Fruit fly (Drosophila melanogaster) whole organism, embryonic: ENCODE data around the gene Bx.
A peak's percentile ranks its signal among the peaks of the same experiment; 100 is the strongest.

Experiments
- Aef1 ChIP-seq: fragments of 200-800 bp; sonication (Bioruptor generic); IDR thresholded peaks from 3 replicates; pipeline ENCODE4 v1.3.6; 2022; ENCODE audit warnings: missing biosample characterization, missing genetic modification characterization
- BEAF-32 ChIP-seq: fragments of 200-800 bp; sonication (Bioruptor generic); optimal IDR thresholded peaks from 3 replicates; lab custom pipeline; 2017; ENCODE audit warnings: missing biosample characterization, missing genetic modification characterization, mild to moderate bottlenecking, moderate library complexity, missing genetic modification reagents
- CG10147 ChIP-seq: fragments of 200-800 bp; sonication (Bioruptor generic); optimal IDR thresholded peaks from 2 replicates; lab custom pipeline; 2019; ENCODE audit warnings: missing biosample characterization, mild to moderate bottlenecking, missing genetic modification characterization, moderate library complexity
- CG1024 ChIP-seq: fragments of 200-800 bp; sonication (Bioruptor generic); IDR thresholded peaks from 2 replicates; pipeline ENCODE4 v1.3.6; 2022; ENCODE audit warnings: missing biosample characterization, missing genetic modification characterization
- CG12744 ChIP-seq: fragments of 200-800 bp; sonication (Bioruptor generic); optimal IDR thresholded peaks from 2 replicates; lab custom pipeline; 2016; ENCODE audit warnings: missing biosample characterization, missing genetic modification characterization
- CG12942 ChIP-seq: fragments of 200-800 bp; sonication (Bioruptor generic); optimal IDR thresholded peaks from 3 replicates; lab custom pipeline; 2016; ENCODE audit warnings: missing biosample characterization, missing genetic modification characterization
- CG16815 ChIP-seq: fragments of 200-800 bp; sonication (Bioruptor generic); optimal IDR thresholded peaks from 3 replicates; lab custom pipeline; 2017; ENCODE audit warnings: missing biosample characterization, mild to moderate bottlenecking, missing genetic modification characterization
- CG18011 ChIP-seq: fragments of 200-800 bp; sonication (Bioruptor generic); optimal IDR thresholded peaks from 2 replicates; lab custom pipeline; 2017; ENCODE audit warnings: missing biosample characterization, missing genetic modification characterization, mild to moderate bottlenecking, moderate library complexity, missing genotype
- CG30403 ChIP-seq: fragments of 200-800 bp; sonication (Bioruptor generic); optimal IDR thresholded peaks from 3 replicates; lab custom pipeline; 2016; ENCODE audit warnings: missing biosample characterization, missing genetic modification characterization
- CG30431 ChIP-seq: fragments of 200-800 bp; sonication (Bioruptor generic); optimal IDR thresholded peaks from 2 replicates; lab custom pipeline; 2017; ENCODE audit warnings: missing biosample characterization, missing genetic modification characterization
- CG3407 ChIP-seq: fragments of 200-800 bp; sonication (Bioruptor generic); optimal IDR thresholded peaks from 2 replicates; lab custom pipeline; 2018; ENCODE audit warnings: missing biosample characterization, mild to moderate bottlenecking, missing genetic modification characterization
- CG34422 ChIP-seq: fragments of 200-800 bp; sonication (Bioruptor generic); IDR thresholded peaks from 3 replicates; pipeline ENCODE4 v1.3.6; 2022; ENCODE audit warnings: missing biosample characterization, missing genetic modification characterization
- CG3726 ChIP-seq: fragments of 200-800 bp; sonication (Bioruptor generic); IDR thresholded peaks from 3 replicates; pipeline ENCODE4, ENCODE4 v1.3.6; 2022; ENCODE audit warnings: missing biosample characterization, missing genetic modification characterization
- CG9215 ChIP-seq: fragments of 200-800 bp; sonication (Bioruptor generic); IDR thresholded peaks from 2 replicates; pipeline ENCODE4 v1.3.6; 2022; ENCODE audit warnings: missing biosample characterization, missing genetic modification characterization
- Dbx ChIP-seq: fragments of 200-800 bp; sonication (Bioruptor generic); IDR thresholded peaks from 3 replicates; pipeline ENCODE4 v1.3.6; 2022; ENCODE audit warnings: missing biosample characterization, missing genetic modification characterization
- Dref ChIP-seq: fragments of 200-800 bp; sonication (Bioruptor generic); IDR thresholded peaks from 2 replicates; pipeline ENCODE4 v1.3.6; 2022; ENCODE audit warnings: missing biosample characterization, missing genetic modification characterization
- E2f1 ChIP-seq: fragments of 200-800 bp; sonication (Bioruptor generic); IDR thresholded peaks from 2 replicates; pipeline ENCODE4 v1.3.6; 2022; ENCODE audit warnings: missing biosample characterization, missing genetic modification characterization
- Elba2 ChIP-seq: fragments of 200-800 bp; sonication (Bioruptor generic); optimal IDR thresholded peaks from 3 replicates; lab custom pipeline; 2016; ENCODE audit warnings: missing biosample characterization, missing genetic modification characterization
- Fer1 ChIP-seq: fragments of 200-800 bp; sonication (Bioruptor generic); optimal IDR thresholded peaks from 2 replicates; lab custom pipeline; 2017; ENCODE audit warnings: missing biosample characterization, mild to moderate bottlenecking, missing genetic modification characterization
- H2.0 ChIP-seq: fragments of 200-800 bp; sonication (Bioruptor generic); IDR thresholded peaks from 2 replicates; pipeline ENCODE4 v1.3.6; 2022; ENCODE audit warnings: missing biosample characterization, missing genetic modification characterization
- Hey ChIP-seq: fragments of 200-800 bp; sonication (Bioruptor generic); optimal IDR thresholded peaks from 3 replicates; lab custom pipeline; 2018; ENCODE audit warnings: missing biosample characterization, mild to moderate bottlenecking, missing genetic modification characterization
- HmgZ ChIP-seq: fragments of 200-800 bp; sonication (Bioruptor generic); optimal IDR thresholded peaks from 2 replicates; lab custom pipeline; 2018; ENCODE audit warnings: missing biosample characterization, mild to moderate bottlenecking, missing genetic modification characterization
- Hr51 ChIP-seq, 2 experiments: fragments of 200-800 bp; sonication (Bioruptor generic); optimal IDR thresholded peaks; 2 replicates in 1 of 2; 3 replicates in 1 of 2; lab custom pipeline; 2016 to 2018; ENCODE audit warnings: missing biosample characterization in 2 of 2, missing genetic modification characterization in 2 of 2, mild to moderate bottlenecking in 1 of 2, moderate library complexity in 1 of 2
- Lpt ChIP-seq: fragments of >200 bp; optimal IDR thresholded peaks from 2 replicates; lab custom pipeline; 2018; ENCODE audit warnings: missing biosample characterization, missing genetic modification characterization
- Max ChIP-seq: fragments of 200-800 bp; sonication (Bioruptor generic); optimal IDR thresholded peaks from 2 replicates; lab custom pipeline; 2016; ENCODE audit warnings: missing biosample characterization, mild to moderate bottlenecking, missing genetic modification characterization
- Pdp1 ChIP-seq, 2 experiments: fragments of 200-800 bp; sonication (Bioruptor generic); optimal IDR thresholded peaks; 3 replicates each; lab custom pipeline; 2016; ENCODE audit warnings: missing biosample characterization in 2 of 2, missing genetic modification characterization in 2 of 2, mild to moderate bottlenecking in 1 of 2, moderate library complexity in 1 of 2
- Ravus ChIP-seq: fragments of 200-800 bp; sonication (Bioruptor generic); IDR thresholded peaks from 2 replicates; pipeline ENCODE4 v1.3.6; 2022; ENCODE audit warnings: missing biosample characterization, missing genetic modification characterization
- Sox100B ChIP-seq: fragments of 200-800 bp; sonication (Bioruptor generic); optimal IDR thresholded peaks from 3 replicates; lab custom pipeline; 2018; ENCODE audit warnings: missing biosample characterization, mild to moderate bottlenecking, missing genetic modification characterization
- ab ChIP-seq: fragments of 200-800 bp; sonication (Bioruptor generic); optimal IDR thresholded peaks from 2 replicates; lab custom pipeline; 2016; ENCODE audit warnings: missing biosample characterization, missing genetic modification characterization
- bab2 ChIP-seq: fragments of 200-800 bp; sonication (Bioruptor generic); optimal IDR thresholded peaks from 2 replicates; lab custom pipeline; 2016; ENCODE audit warnings: missing biosample characterization, missing genetic modification characterization
- crc ChIP-seq: fragments of 200-800 bp; sonication (Bioruptor generic); optimal IDR thresholded peaks from 2 replicates; lab custom pipeline; 2016; ENCODE audit warnings: missing biosample characterization, missing genetic modification characterization
- dati ChIP-seq: fragments of 200-800 bp; sonication (Bioruptor generic); IDR thresholded peaks from 2 replicates; pipeline ENCODE4 v1.3.6; 2022; ENCODE audit warnings: missing biosample characterization, missing genetic modification characterization
- emc ChIP-seq: fragments of 200-800 bp; sonication (Bioruptor generic); optimal IDR thresholded peaks from 2 replicates; lab custom pipeline; 2016; ENCODE audit warnings: missing biosample characterization, missing genetic modification characterization
- en ChIP-seq: fragments of 200-800 bp; sonication (Bioruptor generic); optimal IDR thresholded peaks from 2 replicates; lab custom pipeline; 2016; ENCODE audit warnings: missing biosample characterization, missing genetic modification characterization
- eve ChIP-seq, 2 experiments: fragments of >200 bp; optimal IDR thresholded peaks; 2 replicates each; lab custom pipeline; 2017; ENCODE audit warnings: missing biosample characterization in 2 of 2, missing genetic modification characterization in 2 of 2
- fd96Cb ChIP-seq: fragments of 200-800 bp; sonication (Bioruptor generic); optimal IDR thresholded peaks from 2 replicates; lab custom pipeline; 2018; ENCODE audit warnings: missing biosample characterization, mild to moderate bottlenecking, missing genetic modification characterization, moderate library complexity
- gcm ChIP-seq: fragments of 200-800 bp; sonication (Bioruptor generic); optimal IDR thresholded peaks from 2 replicates; lab custom pipeline; 2019; ENCODE audit warnings: missing biosample characterization, mild to moderate bottlenecking, missing genetic modification characterization, moderate library complexity
- gt ChIP-seq: fragments of 200-800 bp; sonication (Bioruptor generic); IDR thresholded peaks from 2 replicates; pipeline ENCODE4 v1.3.6; 2022; ENCODE audit warnings: missing biosample characterization, missing genetic modification characterization
- ham ChIP-seq: fragments of 200-800 bp; sonication (Bioruptor generic); IDR thresholded peaks from 2 replicates; pipeline ENCODE4 v1.3.6; 2022; ENCODE audit warnings: missing biosample characterization, missing genetic modification characterization
- kay ChIP-seq: fragments of 200-800 bp; sonication (Bioruptor generic); optimal IDR thresholded peaks from 2 replicates; lab custom pipeline; 2016; ENCODE audit warnings: missing biosample characterization, missing genetic modification characterization
- lilli ChIP-seq: fragments of 200-800 bp; sonication (Bioruptor generic); optimal IDR thresholded peaks from 3 replicates; lab custom pipeline; 2016; ENCODE audit warnings: missing biosample characterization, missing genetic modification characterization
- mld ChIP-seq: fragments of 200-800 bp; sonication (Bioruptor generic); IDR thresholded peaks from 3 replicates; pipeline ENCODE4 v1.3.6; 2022; ENCODE audit warnings: missing biosample characterization, missing genetic modification characterization; ENCODE audit not compliant: partially characterized antibody
- psq ChIP-seq: fragments of 200-800 bp; sonication (Bioruptor generic); optimal IDR thresholded peaks from 2 replicates; lab custom pipeline; 2017; ENCODE audit warnings: missing biosample characterization, missing genetic modification characterization
- rib ChIP-seq: fragments of 200-800 bp; sonication (Bioruptor generic); IDR thresholded peaks from 2 replicates; pipeline ENCODE4 v1.3.6; 2022; ENCODE audit warnings: missing biosample characterization, missing genetic modification characterization
- so ChIP-seq: fragments of 200-800 bp; sonication (Bioruptor generic); IDR thresholded peaks from 3 replicates; pipeline ENCODE4 v1.3.6; 2022; ENCODE audit warnings: missing biosample characterization, missing genetic modification characterization
- ssp ChIP-seq: fragments of 200-800 bp; sonication (Bioruptor generic); IDR thresholded peaks from 2 replicates; pipeline ENCODE4 v1.3.6; 2022; ENCODE audit warnings: missing biosample characterization, missing genetic modification characterization
- tio ChIP-seq: fragments of 200-800 bp; sonication (Bioruptor generic); optimal IDR thresholded peaks from 2 replicates; lab custom pipeline; 2017; ENCODE audit warnings: missing biosample characterization, missing genetic modification characterization, inconsistent platforms
- unpg ChIP-seq: fragments of 200-800 bp; sonication (Bioruptor generic); optimal IDR thresholded peaks from 3 replicates; lab custom pipeline; 2018; ENCODE audit warnings: missing biosample characterization, mild to moderate bottlenecking, missing genetic modification characterization, moderate library complexity
- vnd ChIP-seq: fragments of 200-800 bp; sonication (Bioruptor generic); IDR thresholded peaks from 3 replicates; pipeline ENCODE4 v1.3.6; 2022; ENCODE audit warnings: missing biosample characterization, missing genetic modification characterization; ENCODE audit not compliant: partially characterized antibody
- z ChIP-seq: fragments of 200-800 bp; sonication (Bioruptor generic); IDR thresholded peaks from 3 replicates; pipeline ENCODE4 v1.3.6; 2022; ENCODE audit warnings: missing biosample characterization, missing genetic modification characterization
- zfh1 ChIP-seq: fragments of 200-800 bp; sonication (Bioruptor generic); IDR thresholded peaks from 3 replicates; pipeline ENCODE4 v1.3.6; 2022; ENCODE audit warnings: missing biosample characterization, missing genetic modification characterization

Gene Bx

dm6 chrX:18524594-18525266 is 9.5 kb downstream of the Bx start (continued):
- TF ChIP-seq Dbx (GFP tag; lab: Robert Waterston, UW) (no peak), CG16815 (GFP tag; lab: Kevin White, UChicago) (peak; percentile 18), psq (GFP tag; lab: Kevin White, UChicago) (no peak), crc (GFP tag; lab: Kevin White, UChicago) (no peak), vnd (GFP tag; lab: Robert Waterston, UW) (no peak), gt (GFP tag; lab: Robert Waterston, UW) (no peak), en (GFP tag; lab: Kevin White, UChicago) (no peak), fd96Cb (peak; percentile 53), Sox100B (GFP tag; lab: Kevin White, UChicago) (peak; percentile 67), Lpt (no peak), E2f1 (GFP tag; lab: Robert Waterston, UW) (0 out of 2 replicates have a peak, but pooled peaks have one; percentile 9), BEAF-32 (no peak), tio (GFP tag; lab: Kevin White, UChicago) (no peak), unpg (GFP tag; lab: Kevin White, UChicago) (peak; percentile 21), so (GFP tag; lab: Robert Waterston, UW) (no peak), CG10147 (GFP tag; lab: Kevin White, UChicago) (peak; percentile 33), mld (GFP tag; lab: Robert Waterston, UW) (no peak), CG18011 (GFP tag; lab: Kevin White, UChicago) (no peak), CG9215 (GFP tag; lab: Robert Waterston, UW) (no peak), bab2 (GFP tag; lab: Kevin White, UChicago) (no peak), CG30403 (peak; percentile 48), kay (GFP tag; lab: Kevin White, UChicago) (no peak), Aef1 (GFP tag; lab: Robert Waterston, UW) (no peak), CG3407 (no peak), HmgZ (tag; lab: Kevin White, UChicago) (no peak), dati (GFP tag; lab: Robert Waterston, UW) (no peak), ham (GFP tag; lab: Robert Waterston, UW) (no peak), CG34422 (GFP tag; lab: Robert Waterston, UW) (no peak), CG12942 (no peak), Fer1 (GFP tag; lab: Kevin White, UChicago) (peak; percentile 54), Elba2 (GFP tag; lab: Kevin White, UChicago) (no peak), Hey (peak; percentile 65), z (GFP tag; lab: Robert Waterston, UW) (peak; percentile 45; the same call in 1 of the 3 replicates), CG3726 (GFP tag; lab: Robert Waterston, UW) (no peak), CG30431 (peak; percentile 32), Dref (GFP tag; lab: Robert Waterston, UW) (no peak), CG1024 (GFP tag; lab: Robert Waterston, UW) (no peak), Max (GFP tag; lab: Kevin White, UChicago) (no peak), ab (GFP tag; lab: Kevin White, UChicago) (no peak), CG12744 (GFP tag; lab: Kevin White, UChicago) (no peak), lilli (no peak), H2.0 (GFP tag; lab: Robert Waterston, UW) (no peak), eve (GFP tag; optimal IDR thresholded peaks at IDR 0.05; lab: Kevin White, UChicago) (no peak), ssp (GFP tag; lab: Robert Waterston, UW) (no peak), Pdp1 (GFP tag; optimal IDR thresholded peaks at IDR 0.05; lab: Kevin White, UChicago) (no peak), Hr51 (GFP tag; optimal IDR thresholded peaks at IDR 0.05; lab: Kevin White, UChicago) (peak in 1 of 2 experiments; percentile 32), gcm (GFP tag; lab: Kevin White, UChicago) (peak; percentile 24), Ravus (no peak), rib (GFP tag; lab: Robert Waterston, UW) (no peak), zfh1 (GFP tag; lab: Robert Waterston, UW) (no peak), emc (GFP tag; lab: Kevin White, UChicago) (no peak)
